Worm (Caenorhabditis elegans) whole organism, L3 larva: ENCODE measurements around the gene idpc-2.
A peak's percentile ranks its signal among the peaks of the same experiment; 100 is the strongest.

Experiments used
- ZK546.5 ChIP-seq: sonication (generic microtip); optimal IDR thresholded peaks from 2 replicates; lab custom pipeline; 2017; ENCODE audit warnings: missing biosample characterization, missing genetic modification characterization
- aly-2 ChIP-seq: fragments of 150-350 bp; optimal IDR thresholded peaks from 2 replicates; lab custom pipeline; 2014; ENCODE audit warnings: missing biosample characterization, missing genetic modification characterization
- ama-1 ChIP-seq: fragments of 150-350 bp; optimal IDR thresholded peaks from 2 replicates; lab custom pipeline; 2018
- ceh-16 ChIP-seq: sonication (generic microtip); optimal IDR thresholded peaks from 2 replicates; lab custom pipeline; 2017; ENCODE audit warnings: missing biosample characterization, missing genetic modification characterization
- ceh-9 ChIP-seq: sonication (generic microtip); optimal IDR thresholded peaks from 2 replicates; lab custom pipeline; 2018; ENCODE audit warnings: missing biosample characterization, missing genetic modification characterization
- daf-12 ChIP-seq: fragments of 150-350 bp; optimal IDR thresholded peaks from 2 replicates; lab custom pipeline; 2014; ENCODE audit warnings: missing biosample characterization, missing genetic modification reagents, missing genetic modification characterization
- egl-27 ChIP-seq: sonication (generic microtip); optimal IDR thresholded peaks from 4 replicates; lab custom pipeline; 2017; ENCODE audit warnings: missing biosample characterization, missing genetic modification reagents, missing genetic modification characterization
- elt-1 ChIP-seq: fragments of 150-350 bp; optimal IDR thresholded peaks from 2 replicates; lab custom pipeline; 2014; ENCODE audit warnings: missing biosample characterization, missing genetic modification characterization
- elt-2 ChIP-seq: sonication (generic microtip); optimal IDR thresholded peaks from 2 replicates; lab custom pipeline; 2016; ENCODE audit warnings: missing genetic modification reagents, mild to moderate bottlenecking, missing genetic modification characterization, missing compliant biosample characterization
- elt-3 ChIP-seq, 3 experiments: fragments of 150-350 bp in 1 of 3; sonication (generic microtip) in 2 of 3; optimal IDR thresholded peaks; 2 replicates in 2 of 3; 4 replicates in 1 of 3; lab custom pipeline; 2014 to 2017; ENCODE audit warnings: missing biosample characterization in 3 of 3, missing genetic modification characterization in 3 of 3
- eor-1 ChIP-seq, 2 experiments: fragments of 150-350 bp; optimal IDR thresholded peaks; 2 replicates each; lab custom pipeline; 2014 to 2018; ENCODE audit warnings: missing biosample characterization in 2 of 2, missing genetic modification characterization in 2 of 2
- fkh-10 ChIP-seq: sonication (generic microtip); optimal IDR thresholded peaks from 2 replicates; lab custom pipeline; 2017; ENCODE audit warnings: missing biosample characterization, missing genetic modification reagents, missing genetic modification characterization
- fkh-2 ChIP-seq: fragments of 150-350 bp; optimal IDR thresholded peaks from 2 replicates; lab custom pipeline; 2014; ENCODE audit warnings: missing biosample characterization, missing genetic modification reagents, missing genetic modification characterization
- fos-1 ChIP-seq: fragments of 150-350 bp; optimal IDR thresholded peaks from 2 replicates; lab custom pipeline; 2014; ENCODE audit warnings: missing biosample characterization, missing genetic modification characterization
- hmg-11 ChIP-seq: sonication (generic microtip); optimal IDR thresholded peaks from 2 replicates; lab custom pipeline; 2016; ENCODE audit warnings: missing genetic modification characterization, missing compliant biosample characterization
- lin-15B ChIP-seq: fragments of 150-350 bp; optimal IDR thresholded peaks from 2 replicates; lab custom pipeline; 2014; ENCODE audit warnings: missing biosample characterization, missing genetic modification characterization
- lin-39 ChIP-seq: fragments of 150-350 bp; optimal IDR thresholded peaks from 2 replicates; lab custom pipeline; 2018; ENCODE audit warnings: missing biosample characterization, missing genetic modification reagents, missing genetic modification characterization
- mdl-1 ChIP-seq: fragments of 150-350 bp; optimal IDR thresholded peaks from 2 replicates; lab custom pipeline; 2014; ENCODE audit warnings: missing biosample characterization, missing genetic modification characterization
- mml-1 ChIP-seq: fragments of 150-350 bp; sonication (generic microtip); optimal IDR thresholded peaks from 3 replicates; lab custom pipeline; 2014; ENCODE audit warnings: missing biosample characterization, missing genetic modification characterization
- nfya-1 ChIP-seq: sonication (generic microtip); optimal IDR thresholded peaks from 2 replicates; lab custom pipeline; 2017; ENCODE audit warnings: missing genetic modification characterization, mild to moderate bottlenecking, missing compliant biosample characterization, antibody characterized with exemption, moderate library complexity; ENCODE audit not compliant: insufficient read depth
- nhr-11 ChIP-seq: fragments of 150-350 bp; optimal IDR thresholded peaks from 2 replicates; lab custom pipeline; 2014; ENCODE audit warnings: missing biosample characterization, missing genetic modification characterization
- nhr-12 ChIP-seq: fragments of 150-350 bp; optimal IDR thresholded peaks from 2 replicates; lab custom pipeline; 2014; ENCODE audit warnings: missing biosample characterization, missing genetic modification characterization
- nhr-23 ChIP-seq: fragments of 150-350 bp; optimal IDR thresholded peaks from 2 replicates; lab custom pipeline; 2014; ENCODE audit warnings: missing biosample characterization, missing genetic modification reagents, missing genetic modification characterization
- nhr-237 ChIP-seq: fragments of 150-350 bp; optimal IDR thresholded peaks from 2 replicates; lab custom pipeline; 2014; ENCODE audit warnings: missing biosample characterization, missing genetic modification characterization
- nhr-25 ChIP-seq: sonication (generic microtip); optimal IDR thresholded peaks from 2 replicates; lab custom pipeline; 2017; ENCODE audit warnings: missing biosample characterization, missing genetic modification characterization
- nhr-28 ChIP-seq: fragments of 150-350 bp; optimal IDR thresholded peaks from 2 replicates; lab custom pipeline; 2014; ENCODE audit warnings: missing biosample characterization, missing genetic modification characterization
- nhr-43 ChIP-seq: sonication (generic microtip); optimal IDR thresholded peaks from 2 replicates; lab custom pipeline; 2016; ENCODE audit warnings: mild to moderate bottlenecking, missing genetic modification characterization, missing compliant biosample characterization; ENCODE audit not compliant: poor library complexity, severe bottlenecking
- nhr-67 ChIP-seq: fragments of 150-350 bp; optimal IDR thresholded peaks from 2 replicates; lab custom pipeline; 2014; ENCODE audit warnings: missing biosample characterization, missing genetic modification characterization
- nhr-76 ChIP-seq: fragments of 150-350 bp; sonication (generic microtip); optimal IDR thresholded peaks from 5 replicates; lab custom pipeline; 2014; ENCODE audit warnings: missing biosample characterization, missing genetic modification characterization
- nhr-77 ChIP-seq: fragments of 150-350 bp; optimal IDR thresholded peaks from 2 replicates; lab custom pipeline; 2014; ENCODE audit warnings: missing biosample characterization, missing genetic modification characterization
- pha-4 ChIP-seq: fragments of 150-350 bp; optimal IDR thresholded peaks from 2 replicates; lab custom pipeline; 2014; ENCODE audit warnings: missing biosample characterization, missing genetic modification reagents, missing genetic modification characterization
- pqm-1 ChIP-seq: fragments of 150-350 bp; optimal IDR thresholded peaks from 2 replicates; lab custom pipeline; 2017; ENCODE audit warnings: missing biosample characterization, missing genetic modification characterization, inconsistent platforms
- sea-2 ChIP-seq: fragments of 150-350 bp; sonication (generic microtip); optimal IDR thresholded peaks from 4 replicates; lab custom pipeline; 2014; ENCODE audit warnings: missing biosample characterization, missing genetic modification reagents, missing genetic modification characterization
- skn-1 ChIP-seq: fragments of 150-350 bp; optimal IDR thresholded peaks from 2 replicates; lab custom pipeline; 2014; ENCODE audit warnings: missing biosample characterization, missing genetic modification characterization
- snpc-4 ChIP-seq: fragments of 150-350 bp; optimal IDR thresholded peaks from 2 replicates; lab custom pipeline; 2014; ENCODE audit warnings: missing biosample characterization, missing genetic modification characterization
- unc-39 ChIP-seq: sonication (generic microtip); optimal IDR thresholded peaks from 4 replicates; lab custom pipeline; 2017; ENCODE audit warnings: missing biosample characterization, missing genetic modification characterization
- unc-62 ChIP-seq: fragments of 150-350 bp; sonication (generic microtip); optimal IDR thresholded peaks from 4 replicates; lab custom pipeline; 2014; ENCODE audit warnings: missing biosample characterization, missing genetic modification reagents, missing genetic modification characterization
- zag-1 ChIP-seq: fragments of 150-350 bp; optimal IDR thresholded peaks from 2 replicates; lab custom pipeline; 2014; ENCODE audit warnings: missing biosample characterization, missing genetic modification characterization
- ztf-11 ChIP-seq: fragments of 150-350 bp; optimal IDR thresholded peaks from 2 replicates; lab custom pipeline; 2014; ENCODE audit warnings: missing biosample characterization, missing genetic modification characterization

The idpc-2 gene

ce11 chrV:8610633-8611404 is 10.3 kb downstream of the idpc-2 start, which contains the start of gene fip-4 (continued):
- TF ChIP-seq nhr-237 (tag; lab: Kevin White, UChicago) = no peak
- TF ChIP-seq, all 47 proteins: peak for 11

- peak; percentile 65 for TF ChIP-seq lin-39
- TF ChIP-seq snpc-4 (tag; lab: Kevin White, UChicago) = peak; percentile 31
- TF ChIP-seq zag-1 = no peak
- TF ChIP-seq nhr-43 (tag; lab: Kevin White, UChicago) = peak; percentile 42
- no peak for TF ChIP-seq skn-1
- TF ChIP-seq nfya-1 (tag; lab: Kevin White, UChicago) = peak; percentile 28
- no peak for TF ChIP-seq ceh-16 (tag; lab: Kevin White, UChicago)
- TF ChIP-seq hmg-11 (tag; lab: Kevin White, UChicago) = peak; percentile 60
- no peak for TF ChIP-seq nhr-11 (tag; lab: Kevin White, UChicago)
- peak; percentile 3 for TF ChIP-seq mdl-1
- TF ChIP-seq, all 47 proteins: peak for 6
Observed at ce11 chrV:8609776-8610529, 11.2 kb downstream of the idpc-2 start.

- TF ChIP-seq unc-39 = no peak
- TF ChIP-seq fkh-10 (GFP tag; lab: Kevin White, UChicago) = no peak
- no peak for TF ChIP-seq mml-1
- TF ChIP-seq ZK546.5 (tag; lab: Kevin White, UChicago) = no peak
- TF ChIP-seq fkh-2 (tag; lab: Kevin White, UChicago) = no peak
- no peak for TF ChIP-seq nhr-25 (tag; lab: Kevin White, UChicago)
- TF ChIP-seq egl-27 (tag; lab: Kevin White, UChicago) = no peak
- no peak for TF ChIP-seq nhr-43 (tag; lab: Kevin White, UChicago)
- no peak for TF ChIP-seq ztf-11 (tag; lab: Kevin White, UChicago)
- TF ChIP-seq pha-4 (tag; lab: Kevin White, UChicago) = no peak
- no peak for TF ChIP-seq ceh-9
- TF ChIP-seq skn-1 = no peak
- TF ChIP-seq lin-15B (tag; lab: Kevin White, UChicago) = no peak
- TF ChIP-seq fos-1 (tag; lab: Kevin White, UChicago) = no peak
- TF ChIP-seq ceh-16 (tag; lab: Kevin White, UChicago) = no peak
- TF ChIP-seq nhr-77 = no peak
- no peak for TF ChIP-seq snpc-4 (tag; lab: Kevin White, UChicago)
- no peak for TF ChIP-seq aly-2 (tag; lab: Kevin White, UChicago)
Observed at ce11 chrV:8608483-8608882, 12.6 kb downstream of the idpc-2 start.

- peak; percentile 67 for TF ChIP-seq nhr-23 (tag; lab: Kevin White, UChicago)
- peak; percentile 89 for TF ChIP-seq nhr-25 (tag; lab: Kevin White, UChicago)
- TF ChIP-seq eor-1 (tag; optimal IDR thresholded peaks at IDR 0.05; lab: Kevin White, UChicago) = no peak
Observed at ce11 chrV:8607353-8607850, 13.7 kb downstream of the idpc-2 start, which contains the start of gene smk-1. Gene smk-1, plus strand, starts transcription at chrV:8607800.

- TF ChIP-seq pqm-1 (tag; lab: Kevin White, UChicago) = peak; percentile 94
- peak; percentile 43 for TF ChIP-seq elt-1 (tag; lab: Kevin White, UChicago)
- peak; percentile 88 for TF ChIP-seq elt-2 (tag; lab: Kevin White, UChicago)
- peak; percentile 93 for TF ChIP-seq hmg-11 (tag; lab: Kevin White, UChicago)
- TF ChIP-seq nhr-67 (tag; lab: Kevin White, UChicago) = no peak
- peak; percentile 11 for TF ChIP-seq unc-62 (GFP tag; lab: Kevin White, UChicago)
- peak; percentile 97 for TF ChIP-seq nhr-23 (tag; lab: Kevin White, UChicago)
- no peak for TF ChIP-seq fkh-2 (tag; lab: Kevin White, UChicago)
- peak; percentile 98 for TF ChIP-seq pha-4 (tag; lab: Kevin White, UChicago)
- TF ChIP-seq nhr-11 (tag; lab: Kevin White, UChicago) = peak; percentile 72
- no peak for TF ChIP-seq daf-12 (tag; lab: Kevin White, UChicago)
- no peak for TF ChIP-seq eor-1 (tag; optimal IDR thresholded peaks at IDR 0.05; lab: Kevin White, UChicago)
- no peak for TF ChIP-seq nhr-237 (tag; lab: Kevin White, UChicago)
- TF ChIP-seq lin-39 = peak; percentile 93
- no peak for TF ChIP-seq nhr-76 (tag; lab: Kevin White, UChicago)
- TF ChIP-seq nhr-43 (tag; lab: Kevin White, UChicago) = peak; percentile 72
- peak; percentile 94 for TF ChIP-seq fos-1 (tag; lab: Kevin White, UChicago)
- TF ChIP-seq mml-1 = no peak
- no peak for TF ChIP-seq nhr-28 (tag; lab: Kevin White, UChicago)
- peak; percentile 86 for TF ChIP-seq ama-1 (lab: Kevin White, UChicago)
- peak in 1 of 3 experiments; percentile 80 for TF ChIP-seq elt-3 (tag; optimal IDR thresholded peaks at IDR 0.05; lab: Kevin White, UChicago)
- TF ChIP-seq nhr-12 (tag; lab: Kevin White, UChicago) = no peak
- TF ChIP-seq lin-15B (tag; lab: Kevin White, UChicago) = peak; percentile 94
- peak; percentile 84 for TF ChIP-seq fkh-10 (GFP tag; lab: Kevin White, UChicago)
- TF ChIP-seq mdl-1 = peak; percentile 38
- no peak for TF ChIP-seq sea-2
Observed at ce11 chrV:8606099-8606696, 14.9 kb downstream of the idpc-2 start, which contains the start of gene vps-60. Gene vps-60, minus strand, starts transcription at chrV:8606128.
